Fruit fly (Drosophila melanogaster) whole organism, prepupa: ENCODE data around the gene CG34300.
A peak's percentile ranks its signal among the peaks of the same experiment; 100 is the strongest.

ENCODE experiments used
- Blimp-1 ChIP-seq: fragments of 200-800 bp; sonication (Bioruptor generic); optimal IDR thresholded peaks from 3 replicates; lab custom pipeline; 2017; ENCODE audit warnings: missing biosample characterization, missing genetic modification characterization, mild to moderate bottlenecking, moderate library complexity, missing genetic modification reagents
- CG10631 ChIP-seq: fragments of 200-800 bp; sonication (Bioruptor generic); optimal IDR thresholded peaks from 2 replicates; lab custom pipeline; 2016; ENCODE audit warnings: missing biosample characterization, missing genetic modification characterization
- CG11294 ChIP-seq: fragments of 200-800 bp; sonication (Bioruptor generic); IDR thresholded peaks from 2 replicates; pipeline ENCODE4 v1.3.6; 2022; ENCODE audit warnings: missing biosample characterization, missing genetic modification characterization
- CG11762 ChIP-seq: fragments of 200-800 bp; sonication (Bioruptor generic); optimal IDR thresholded peaks from 3 replicates; lab custom pipeline; 2016; ENCODE audit warnings: missing biosample characterization, missing genetic modification characterization; ENCODE audit not compliant: insufficient read depth
- CG15336 ChIP-seq: fragments of 200-800 bp; sonication (Bioruptor generic); IDR thresholded peaks from 2 replicates; pipeline ENCODE4 v1.3.6; 2022; ENCODE audit warnings: missing biosample characterization, missing genetic modification characterization
- CG16779 ChIP-seq: fragments of 200-800 bp; sonication (Bioruptor generic); optimal IDR thresholded peaks from 3 replicates; lab custom pipeline; 2017; ENCODE audit warnings: missing biosample characterization, mild to moderate bottlenecking, missing genetic modification characterization
- CG3032 ChIP-seq: fragments of 200-800 bp; optimal IDR thresholded peaks from 2 replicates; lab custom pipeline; 2019; ENCODE audit warnings: missing biosample characterization, mild to moderate bottlenecking, missing genetic modification characterization, moderate library complexity
- CG31627 ChIP-seq: fragments of 200-800 bp; sonication (Bioruptor generic); optimal IDR thresholded peaks from 3 replicates; lab custom pipeline; 2016; ENCODE audit warnings: missing biosample characterization, missing genetic modification characterization
- CG32006 ChIP-seq: fragments of 200-800 bp; sonication (Bioruptor generic); optimal IDR thresholded peaks from 3 replicates; lab custom pipeline; 2017; ENCODE audit warnings: missing biosample characterization, mild to moderate bottlenecking, missing genetic modification characterization
- CG34406 ChIP-seq: fragments of 200-800 bp; sonication (Bioruptor generic); optimal IDR thresholded peaks from 3 replicates; lab custom pipeline; 2016; ENCODE audit warnings: missing biosample characterization, missing genetic modification characterization
- CG3919 ChIP-seq: fragments of 200-800 bp; sonication (Bioruptor generic); optimal IDR thresholded peaks from 3 replicates; lab custom pipeline; 2016; ENCODE audit warnings: missing biosample characterization, missing genetic modification characterization
- CG6792 ChIP-seq: fragments of 200-800 bp; sonication (Bioruptor generic); optimal IDR thresholded peaks from 3 replicates; lab custom pipeline; 2016; ENCODE audit warnings: missing biosample characterization, missing genetic modification characterization
- CG6808 ChIP-seq: fragments of 200-800 bp; sonication (Bioruptor generic); optimal IDR thresholded peaks from 3 replicates; lab custom pipeline; 2017; ENCODE audit warnings: missing biosample characterization, missing genetic modification characterization, mild to moderate bottlenecking, moderate library complexity, missing genetic modification reagents
- CG6854 ChIP-seq: fragments of 200-800 bp; sonication (Bioruptor generic); optimal IDR thresholded peaks from 2 replicates; lab custom pipeline; 2017; ENCODE audit warnings: missing biosample characterization, mild to moderate bottlenecking, missing genetic modification characterization
- CG7368 ChIP-seq: fragments of 200-800 bp; sonication (Bioruptor generic); optimal IDR thresholded peaks from 3 replicates; lab custom pipeline; 2016; ENCODE audit warnings: missing biosample characterization, missing genetic modification characterization
- CG8319 ChIP-seq: fragments of 200-800 bp; sonication (Bioruptor generic); optimal IDR thresholded peaks from 3 replicates; lab custom pipeline; 2016; ENCODE audit warnings: missing biosample characterization, missing genetic modification characterization
- CG8632 ChIP-seq: fragments of 200-800 bp; sonication (Bioruptor generic); optimal IDR thresholded peaks from 3 replicates; lab custom pipeline; 2016; ENCODE audit warnings: missing biosample characterization, missing genetic modification characterization
- CG9139 ChIP-seq: fragments of 200-800 bp; sonication (Bioruptor generic); optimal IDR thresholded peaks from 3 replicates; lab custom pipeline; 2017; ENCODE audit warnings: missing biosample characterization, mild to moderate bottlenecking, missing genetic modification characterization
- Eip75B ChIP-seq: fragments of 200-800 bp; sonication (Bioruptor generic); optimal IDR thresholded peaks from 3 replicates; lab custom pipeline; 2016; ENCODE audit warnings: missing biosample characterization, missing genetic modification characterization
- Eip78C ChIP-seq: fragments of 200-800 bp; sonication (Bioruptor generic); peaks from one replicate; lab custom pipeline; 2016; ENCODE audit warnings: missing biosample characterization, missing genetic modification characterization
- Ets21C ChIP-seq: fragments of 200-800 bp; sonication (Bioruptor generic); optimal IDR thresholded peaks from 3 replicates; lab custom pipeline; 2016; ENCODE audit warnings: missing biosample characterization, missing genetic modification characterization
- Gug ChIP-seq: fragments of 200-800 bp; sonication (Bioruptor generic); IDR thresholded peaks from 2 replicates; pipeline ENCODE4 v1.3.6; 2022; ENCODE audit warnings: missing biosample characterization, missing genetic modification characterization
- Hr38 ChIP-seq: sonication (Bioruptor generic); optimal IDR thresholded peaks from 2 replicates; lab custom pipeline; 2016; ENCODE audit warnings: missing biosample characterization, missing genetic modification characterization
- Hr39 ChIP-seq: fragments of 200-800 bp; sonication (Bioruptor generic); optimal IDR thresholded peaks from 2 replicates; lab custom pipeline; 2016; ENCODE audit warnings: missing biosample characterization, missing genetic modification characterization
- Lpt ChIP-seq: fragments of 200-800 bp; sonication (Bioruptor generic); optimal IDR thresholded peaks from 3 replicates; lab custom pipeline; 2016; ENCODE audit warnings: missing biosample characterization, missing genetic modification characterization
- Met ChIP-seq: fragments of 200-800 bp; sonication (Bioruptor generic); optimal IDR thresholded peaks from 3 replicates; lab custom pipeline; 2016; ENCODE audit warnings: missing biosample characterization, missing genetic modification characterization
- OdsH ChIP-seq: fragments of 200-800 bp; sonication (Bioruptor generic); optimal IDR thresholded peaks from 3 replicates; lab custom pipeline; 2016; ENCODE audit warnings: missing biosample characterization, missing genetic modification characterization
- Smox ChIP-seq: fragments of 200-800 bp; sonication (Bioruptor generic); optimal IDR thresholded peaks from 3 replicates; lab custom pipeline; 2016; ENCODE audit warnings: missing biosample characterization, missing genetic modification characterization
- Sox102F ChIP-seq: fragments of 200-800 bp; sonication (Bioruptor generic); optimal IDR thresholded peaks from 2 replicates; lab custom pipeline; 2016; ENCODE audit warnings: missing biosample characterization, mild to moderate bottlenecking, missing genetic modification characterization
- Sox15 ChIP-seq: fragments of 200-800 bp; sonication (Bioruptor generic); optimal IDR thresholded peaks from 3 replicates; lab custom pipeline; 2016; ENCODE audit warnings: missing biosample characterization, missing genetic modification characterization
- acj6 ChIP-seq: fragments of 200-800 bp; sonication (Bioruptor generic); optimal IDR thresholded peaks from 3 replicates; lab custom pipeline; 2016; ENCODE audit warnings: missing biosample characterization, missing genetic modification characterization
- cyc ChIP-seq: fragments of 200-800 bp; sonication (Bioruptor generic); optimal IDR thresholded peaks from 3 replicates; lab custom pipeline; 2016; ENCODE audit warnings: missing biosample characterization, missing genetic modification characterization
- dsx ChIP-seq: fragments of 200-800 bp; optimal IDR thresholded peaks from 3 replicates; lab custom pipeline; 2019; ENCODE audit warnings: missing biosample characterization, mild to moderate bottlenecking, missing genetic modification characterization, moderate library complexity; ENCODE audit not compliant: poor library complexity, severe bottlenecking
- eg ChIP-seq: fragments of 200-800 bp; sonication (Bioruptor generic); IDR thresholded peaks from 3 replicates; pipeline ENCODE4 v1.3.6; 2022; ENCODE audit warnings: missing biosample characterization, missing genetic modification characterization
- esn ChIP-seq: fragments of 200-800 bp; sonication (Bioruptor generic); optimal IDR thresholded peaks from 2 replicates; lab custom pipeline; 2016; ENCODE audit warnings: missing biosample characterization, mild to moderate bottlenecking, missing genetic modification characterization, moderate library complexity
- fd59A ChIP-seq: fragments of 200-800 bp; sonication (Bioruptor generic); optimal IDR thresholded peaks from 2 replicates; lab custom pipeline; 2017; ENCODE audit warnings: missing biosample characterization, mild to moderate bottlenecking, missing genetic modification characterization, missing genetic modification reagents
- fd85E ChIP-seq: fragments of 200-800 bp; sonication (Bioruptor generic); optimal IDR thresholded peaks from 3 replicates; lab custom pipeline; 2016; ENCODE audit warnings: missing biosample characterization, missing genetic modification characterization
- lz ChIP-seq: fragments of 200-800 bp; sonication (Bioruptor generic); optimal IDR thresholded peaks from 3 replicates; lab custom pipeline; 2016; ENCODE audit warnings: missing biosample characterization, missing genetic modification characterization
- pdm3 ChIP-seq: fragments of 200-800 bp; sonication (Bioruptor generic); optimal IDR thresholded peaks from 3 replicates; lab custom pipeline; 2016; ENCODE audit warnings: missing biosample characterization, missing genetic modification characterization
- salr ChIP-seq, 2 experiments: fragments of 200-800 bp; sonication (Bioruptor generic); optimal IDR thresholded peaks; 3 replicates each; lab custom pipeline; 2016 to 2018; ENCODE audit warnings: missing biosample characterization in 2 of 2, missing genetic modification characterization in 2 of 2, mild to moderate bottlenecking in 1 of 2
- spab ChIP-seq: fragments of 200-800 bp; sonication (Bioruptor generic); optimal IDR thresholded peaks from 2 replicates; lab custom pipeline; 2017; ENCODE audit warnings: missing biosample characterization, mild to moderate bottlenecking, missing genetic modification characterization, missing genetic modification reagents
- ss ChIP-seq, 2 experiments: fragments of 200-800 bp; sonication (Bioruptor generic); optimal IDR thresholded peaks; 2 replicates in 1 of 2; 3 replicates in 1 of 2; lab custom pipeline; 2017 to 2018; ENCODE audit warnings: mild to moderate bottlenecking in 2 of 2, missing biosample characterization in 2 of 2, missing genetic modification characterization in 2 of 2, moderate library complexity in 1 of 2
- svp ChIP-seq: fragments of 200-800 bp; sonication (Bioruptor generic); peaks from one replicate; lab custom pipeline; 2016; ENCODE audit warnings: missing biosample characterization, missing genetic modification characterization
- topi ChIP-seq: fragments of 200-800 bp; sonication (Bioruptor generic); optimal IDR thresholded peaks from 3 replicates; lab custom pipeline; 2016; ENCODE audit warnings: missing biosample characterization, missing genetic modification characterization
- vri ChIP-seq: fragments of 200-800 bp; sonication (Bioruptor generic); optimal IDR thresholded peaks from 3 replicates; lab custom pipeline; 2016; ENCODE audit warnings: missing biosample characterization, mild to moderate bottlenecking, missing genetic modification characterization

CG34300 gene

dm6 chr3R:30293478-30294122 is 12.8 kb downstream of the CG34300 start (continued):
- TF ChIP-seq Lpt (GFP tag; lab: Kevin White, UChicago): peak; percentile 86
- TF ChIP-seq CG6808: peak; percentile 95
- TF ChIP-seq lz: peak; percentile 45
- TF ChIP-seq CG16779 (tag; lab: Kevin White, UChicago): peak; percentile 88
- TF ChIP-seq OdsH (GFP tag; lab: Kevin White, UChicago): peak; percentile 92
- no peak for TF ChIP-seq Blimp-1 (GFP tag; lab: Kevin White, UChicago)
- TF ChIP-seq CG11294 (GFP tag; lab: Robert Waterston, UW): peak; percentile 92
- TF ChIP-seq cyc (GFP tag; lab: Kevin White, UChicago): peak; percentile 40
- peak; percentile 97 for TF ChIP-seq CG15336 (GFP tag; lab: Robert Waterston, UW)
- peak; percentile 96 for TF ChIP-seq dsx (GFP tag; lab: Kevin White, UChicago)
- TF ChIP-seq ss (GFP tag; optimal IDR thresholded peaks at IDR 0.05; lab: Kevin White, UChicago): peak; percentile 95 to 97
- TF ChIP-seq eg (GFP tag; lab: Robert Waterston, UW): peak; percentile 96
- TF ChIP-seq CG6854 (GFP tag; lab: Kevin White, UChicago): peak; percentile 43

dm6 chr3R:30289056-30289734 is 17.2 kb downstream of the CG34300 start:
- TF ChIP-seq CG10631 (GFP tag; lab: Kevin White, UChicago): peak; percentile 42
- TF ChIP-seq topi: peak; percentile 40
- TF ChIP-seq svp (GFP tag; lab: Kevin White, UChicago): peak; percentile 49
- peak; percentile 98 for TF ChIP-seq dsx (GFP tag; lab: Kevin White, UChicago)
- no peak; the same call in 2 of the 3 replicates for TF ChIP-seq eg (GFP tag; lab: Robert Waterston, UW)
- TF ChIP-seq CG34406: peak; percentile 56
- no peak for TF ChIP-seq salr (GFP tag; optimal IDR thresholded peaks at IDR 0.05; lab: Kevin White, UChicago)
- peak; percentile 7 for TF ChIP-seq CG7368
- TF ChIP-seq Hr38 (GFP tag; lab: Kevin White, UChicago): no peak
- TF ChIP-seq esn (GFP tag; lab: Kevin White, UChicago): peak; percentile 61
- TF ChIP-seq CG3919 (GFP tag; lab: Kevin White, UChicago): peak; percentile 29
- TF ChIP-seq Smox (GFP tag; lab: Kevin White, UChicago): peak; percentile 42
- peak; percentile 65 for TF ChIP-seq Hr39 (GFP tag; lab: Kevin White, UChicago)
- TF ChIP-seq vri (GFP tag; lab: Kevin White, UChicago): no peak
- TF ChIP-seq CG6854 (GFP tag; lab: Kevin White, UChicago): no peak
- TF ChIP-seq CG8632: peak; percentile 23
- no peak for TF ChIP-seq CG11762
- TF ChIP-seq CG6792 (GFP tag; lab: Kevin White, UChicago): peak; percentile 26
- no peak for TF ChIP-seq fd85E (GFP tag; lab: Kevin White, UChicago)
- TF ChIP-seq CG32006 (GFP tag; lab: Kevin White, UChicago): peak; percentile 10
- peak; percentile 48 for TF ChIP-seq acj6 (GFP tag; lab: Kevin White, UChicago)
- no peak for TF ChIP-seq fd59A
- peak; percentile 28 for TF ChIP-seq spab
- peak; percentile 43 for TF ChIP-seq Sox15
- no peak for TF ChIP-seq CG15336 (GFP tag; lab: Robert Waterston, UW)
- peak; percentile 64 for TF ChIP-seq Eip78C (GFP tag; lab: Kevin White, UChicago)
- TF ChIP-seq Met (GFP tag; lab: Kevin White, UChicago): peak; percentile 55
- TF ChIP-seq pdm3: peak; percentile 51
- no peak for TF ChIP-seq Gug (GFP tag; lab: Robert Waterston, UW)
- TF ChIP-seq Eip75B (GFP tag; lab: Kevin White, UChicago): peak; percentile 11
- peak; percentile 53 for TF ChIP-seq CG31627 (GFP tag; lab: Kevin White, UChicago)
- TF ChIP-seq CG3032: no peak
- TF ChIP-seq CG8319 (GFP tag; lab: Kevin White, UChicago): peak; percentile 22
- TF ChIP-seq lz: peak; percentile 37
- TF ChIP-seq Blimp-1 (GFP tag; lab: Kevin White, UChicago): peak; percentile 41
- TF ChIP-seq ss (GFP tag; optimal IDR thresholded peaks at IDR 0.05; lab: Kevin White, UChicago): peak; percentile 75 to 93
- peak; percentile 69 for TF ChIP-seq CG6808
- TF ChIP-seq Lpt (GFP tag; lab: Kevin White, UChicago): no peak
- TF ChIP-seq Sox102F (GFP tag; lab: Kevin White, UChicago): peak; percentile 14
- TF ChIP-seq CG9139 (GFP tag; lab: Kevin White, UChicago): peak; percentile 60
- peak; percentile 49 for TF ChIP-seq OdsH (GFP tag; lab: Kevin White, UChicago)
- TF ChIP-seq Ets21C (GFP tag; lab: Kevin White, UChicago): peak; percentile 10
- TF ChIP-seq cyc (GFP tag; lab: Kevin White, UChicago): peak; percentile 56
